In the genomic region with DNA sequence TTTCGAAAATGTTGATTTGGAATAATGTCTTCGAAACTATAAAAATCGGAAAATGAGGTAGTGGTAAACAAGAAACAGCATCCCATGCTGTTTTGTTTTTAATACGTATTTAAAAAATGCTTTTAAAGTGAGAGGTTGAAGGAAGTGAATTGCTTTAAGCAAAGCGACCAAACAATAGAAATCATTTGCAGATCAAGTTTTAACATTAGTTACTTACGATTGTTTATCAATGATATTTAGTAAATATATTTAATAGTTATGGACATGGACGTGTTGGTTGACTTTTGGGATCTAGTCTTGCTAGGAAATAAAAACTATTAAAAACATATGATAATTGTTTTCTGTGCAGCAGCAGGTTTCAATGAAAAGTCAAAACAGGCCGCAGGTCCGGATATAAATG, we compare ENCODE assay signal across 5 fruit fly cellular contexts.
A peak's percentile ranks its signal among the peaks of the same experiment; 100 is the strongest.
TF ChIP-seq lines count a peak whose summit lies in the region.

No protein-coding gene starts in this region.

- no peak for TF ChIP-seq CTCF in whole organism, embryonic (GFP tag; optimal IDR thresholded peaks at IDR 0.05; lab: Kevin White, UChicago)

TF ChIP-seq in whole organism, adult, 20 proteins besides CTCF, POLR2A, EP300 and RAD21:
- TF ChIP-seq Crg-1 (GFP tag; optimal IDR thresholded peaks at IDR 0.05; lab: Kevin White, UChicago) (no peak), CG1620 (GFP tag; optimal IDR thresholded peaks at IDR 0.05; lab: Kevin White, UChicago) (no peak), ovo (GFP tag; optimal IDR thresholded peaks at IDR 0.05; lab: Kevin White, UChicago) (no peak), toe (GFP tag; optimal IDR thresholded peaks at IDR 0.05; lab: Kevin White, UChicago) (no peak), kay (GFP tag; lab: Kevin White, UChicago; ENCODE audit: borderline replicate concordance) (peak; percentile 87)

TF ChIP-seq in whole organism, embryonic, 481 proteins besides CTCF, POLR2A, EP300 and RAD21 (continues in another document):
- TF ChIP-seq ewg (GFP tag; optimal IDR thresholded peaks at IDR 0.05; lab: Kevin White, UChicago) (peak; percentile 28), phol (tag; optimal IDR thresholded peaks at IDR 0.05; lab: Kevin White, UChicago) (peak; percentile 43), CkIIα-i1 (GFP tag; IDR thresholded peaks at IDR 0.05; lab: Robert Waterston, UW) (no peak), CG17359 (tag; optimal IDR thresholded peaks at IDR 0.05; lab: Kevin White, UChicago) (no peak), ab (GFP tag; optimal IDR thresholded peaks at IDR 0.05; lab: Kevin White, UChicago) (no peak), Abd-B (GFP tag; optimal IDR thresholded peaks at IDR 0.05; lab: Kevin White, UChicago) (no peak), Jarid2 (GFP tag; optimal IDR thresholded peaks at IDR 0.05; lab: Kevin White, UChicago) (peak; percentile 8), Ssrp (tag; optimal IDR thresholded peaks at IDR 0.05; lab: Kevin White, UChicago) (peak; percentile 6), CG8944 (GFP tag; optimal IDR thresholded peaks at IDR 0.05; lab: Kevin White, UChicago) (no peak), org-1 (GFP tag; optimal IDR thresholded peaks at IDR 0.05; lab: Kevin White, UChicago) (no peak), Tbp (GFP tag; optimal IDR thresholded peaks at IDR 0.05; lab: Kevin White, UChicago) (no peak), CG18262 (tag; optimal IDR thresholded peaks at IDR 0.05; lab: Kevin White, UChicago) (peak; percentile 49), trem (tag; optimal IDR thresholded peaks at IDR 0.05; lab: Kevin White, UChicago) (no peak), sens (GFP tag; lab: Kevin White, UChicago) (peak; percentile 90), CG7372 (GFP tag; IDR thresholded peaks at IDR 0.05; lab: Robert Waterston, UW) (no peak), so (GFP tag; IDR thresholded peaks at IDR 0.05; lab: Robert Waterston, UW) (no peak), Trl (optimal IDR thresholded peaks at IDR 0.05; lab: Kevin White, UChicago) (no peak), Trl (GFP tag; optimal IDR thresholded peaks at IDR 0.05; lab: Kevin White, UChicago) (no peak), CG12391 (tag; optimal IDR thresholded peaks at IDR 0.05; lab: Kevin White, UChicago) (peak; percentile 6), CG10267 (tag; optimal IDR thresholded peaks at IDR 0.05; lab: Kevin White, UChicago) (peak; percentile 8), pfk (GFP tag; optimal IDR thresholded peaks at IDR 0.05; lab: Kevin White, UChicago) (no peak), Asciz (GFP tag; optimal IDR thresholded peaks at IDR 0.05; lab: Kevin White, UChicago) (no peak)

TF ChIP-seq in whole organism, prepupa, 60 proteins besides CTCF, POLR2A, EP300 and RAD21 (continues in another document):
- TF ChIP-seq topi (GFP tag; optimal IDR thresholded peaks at IDR 0.05; lab: Kevin White, UChicago), result no peak
- no peak for TF ChIP-seq ss (GFP tag; optimal IDR thresholded peaks at IDR 0.05; lab: Kevin White, UChicago)
- TF ChIP-seq svp (GFP tag; lab: Kevin White, UChicago), result no peak
- no peak for TF ChIP-seq dac (GFP tag; optimal IDR thresholded peaks at IDR 0.05; lab: Kevin White, UChicago)
- peak; percentile 39 for TF ChIP-seq CG3919 (GFP tag; optimal IDR thresholded peaks at IDR 0.05; lab: Kevin White, UChicago)
- TF ChIP-seq CG10631 (GFP tag; optimal IDR thresholded peaks at IDR 0.05; lab: Kevin White, UChicago), result peak; percentile 40
- no peak for TF ChIP-seq lz (GFP tag; optimal IDR thresholded peaks at IDR 0.05; lab: Kevin White, UChicago)
- no peak for TF ChIP-seq Sox102F (GFP tag; optimal IDR thresholded peaks at IDR 0.05; lab: Kevin White, UChicago)
- peak; percentile 38 for TF ChIP-seq Ets96B (tag; optimal IDR thresholded peaks at IDR 0.05; lab: Kevin White, UChicago)
- peak; percentile 48 for TF ChIP-seq Hr4 (GFP tag; optimal IDR thresholded peaks at IDR 0.05; lab: Kevin White, UChicago)
- TF ChIP-seq CG6854 (GFP tag; optimal IDR thresholded peaks at IDR 0.05; lab: Kevin White, UChicago), result no peak
- TF ChIP-seq OdsH (GFP tag; optimal IDR thresholded peaks at IDR 0.05; lab: Kevin White, UChicago), result peak; percentile 44
- no peak for TF ChIP-seq CG34406 (GFP tag; optimal IDR thresholded peaks at IDR 0.05; lab: Kevin White, UChicago)
- no peak for TF ChIP-seq Eip75B (GFP tag; optimal IDR thresholded peaks at IDR 0.05; lab: Kevin White, UChicago)
- no peak for TF ChIP-seq CG31627 (GFP tag; optimal IDR thresholded peaks at IDR 0.05; lab: Kevin White, UChicago)
- TF ChIP-seq CG10669 (GFP tag; optimal IDR thresholded peaks at IDR 0.05; lab: Kevin White, UChicago), result peak; percentile 25
- no peak for TF ChIP-seq CG8319 (GFP tag; optimal IDR thresholded peaks at IDR 0.05; lab: Kevin White, UChicago)
- TF ChIP-seq Ets21C (GFP tag; optimal IDR thresholded peaks at IDR 0.05; lab: Kevin White, UChicago), result no peak
- no peak for TF ChIP-seq CG9139 (GFP tag; optimal IDR thresholded peaks at IDR 0.05; lab: Kevin White, UChicago)
- no peak for TF ChIP-seq vri (GFP tag; optimal IDR thresholded peaks at IDR 0.05; lab: Kevin White, UChicago)
- peak; percentile 56 for TF ChIP-seq pdm3 (GFP tag; optimal IDR thresholded peaks at IDR 0.05; lab: Kevin White, UChicago)
- TF ChIP-seq Smox (GFP tag; optimal IDR thresholded peaks at IDR 0.05; lab: Kevin White, UChicago), result no peak

TF ChIP-seq in whole organism, pupa, 21 proteins besides CTCF, POLR2A, EP300 and RAD21:
- TF ChIP-seq CG17806 (tag; optimal IDR thresholded peaks at IDR 0.05; lab: Kevin White, UChicago) (peak; percentile 26), gl (tag; optimal IDR thresholded peaks at IDR 0.05; lab: Kevin White, UChicago) (no peak), Snoo (tag; optimal IDR thresholded peaks at IDR 0.05; lab: Kevin White, UChicago) (no peak), D1 (tag; optimal IDR thresholded peaks at IDR 0.05; lab: Kevin White, UChicago) (no peak), CG9948 (tag; optimal IDR thresholded peaks at IDR 0.05; lab: Kevin White, UChicago) (peak; percentile 49), CG8301 (tag; optimal IDR thresholded peaks at IDR 0.05; lab: Kevin White, UChicago) (peak; percentile 18), Pif1A (GFP tag; optimal IDR thresholded peaks at IDR 0.05; lab: Kevin White, UChicago) (peak; percentile 20), Ets98B (GFP tag; IDR thresholded peaks at IDR 0.05; lab: Robert Waterston, UW) (no peak), fd96Ca (GFP tag; IDR thresholded peaks at IDR 0.05; lab: Robert Waterston, UW) (no peak), EcR (GFP tag; optimal IDR thresholded peaks at IDR 0.05; lab: Kevin White, UChicago) (no peak), CG12605 (GFP tag; IDR thresholded peaks at IDR 0.05; lab: Robert Waterston, UW) (no peak), CG10348 (GFP tag; IDR thresholded peaks at IDR 0.05; lab: Robert Waterston, UW) (no peak), Pif1B (GFP tag; optimal IDR thresholded peaks at IDR 0.05; lab: Kevin White, UChicago) (peak; percentile 19), CG14655 (GFP tag; optimal IDR thresholded peaks at IDR 0.05; lab: Kevin White, UChicago) (peak; percentile 54), CG8159 (tag; optimal IDR thresholded peaks at IDR 0.05; lab: Kevin White, UChicago) (peak; percentile 56), CG15710 (tag; optimal IDR thresholded peaks at IDR 0.05; lab: Kevin White, UChicago) (peak; percentile 39), CG4496 (GFP tag; IDR thresholded peaks at IDR 0.05; lab: Robert Waterston, UW) (no peak)
TF ChIP-seq in whole organism, pupa: peak in this region for 8.

TF ChIP-seq in whole organism, wandering third instar larva, 38 proteins besides CTCF, POLR2A, EP300 and RAD21:
- TF ChIP-seq fru (GFP tag; optimal IDR thresholded peaks at IDR 0.05; lab: Kevin White, UChicago) (no peak), lola (GFP tag; optimal IDR thresholded peaks at IDR 0.05; lab: Kevin White, UChicago) (no peak), tai (GFP tag; optimal IDR thresholded peaks at IDR 0.05; lab: Kevin White, UChicago) (peak; percentile 5), Abd-B (GFP tag; optimal IDR thresholded peaks at IDR 0.05; lab: Kevin White, UChicago) (no peak), dmrt93B (GFP tag; optimal IDR thresholded peaks at IDR 0.05; lab: Kevin White, UChicago) (no peak), h (GFP tag; optimal IDR thresholded peaks at IDR 0.05; lab: Kevin White, UChicago) (no peak), GATAd (GFP tag; optimal IDR thresholded peaks at IDR 0.05; lab: Kevin White, UChicago) (no peak), Myc (optimal IDR thresholded peaks at IDR 0.05; lab: Kevin White, UChicago) (no peak)
